Worm (Caenorhabditis elegans) whole organism, late embryonic: Measurements from ENCODE around the gene Y32G9A.2.
A peak's percentile ranks its signal among the peaks of the same experiment; 100 is the strongest.

Experiments
- T23F11.4 ChIP-seq: fragments of 200-800 bp; sonication (Bioruptor generic); optimal IDR thresholded peaks from 2 replicates; lab custom pipeline; 2018; ENCODE audit warnings: mild to moderate bottlenecking, missing genetic modification characterization, missing compliant biosample characterization
- ahr-1 ChIP-seq: sonication (generic microtip); optimal IDR thresholded peaks from 2 replicates; lab custom pipeline; 2016; ENCODE audit warnings: missing genetic modification characterization, missing compliant biosample characterization
- ceh-14 ChIP-seq: sonication (generic microtip); optimal IDR thresholded peaks from 2 replicates; lab custom pipeline; 2016; ENCODE audit warnings: missing genotype, missing genetic modification characterization, missing compliant biosample characterization
- ceh-18 ChIP-seq: sonication (generic microtip); optimal IDR thresholded peaks from 2 replicates; lab custom pipeline; 2016; ENCODE audit warnings: missing genetic modification characterization, missing compliant biosample characterization
- ceh-19 ChIP-seq: fragments of 200-800 bp; sonication (Bioruptor generic); optimal IDR thresholded peaks from 2 replicates; lab custom pipeline; 2018; ENCODE audit warnings: mild to moderate bottlenecking, missing genetic modification characterization, missing compliant biosample characterization
- ceh-2 ChIP-seq: sonication (generic microtip); optimal IDR thresholded peaks from 2 replicates; lab custom pipeline; 2016; ENCODE audit warnings: missing genotype, missing genetic modification characterization, missing compliant biosample characterization
- ceh-22 ChIP-seq: sonication (generic microtip); optimal IDR thresholded peaks from 2 replicates; lab custom pipeline; 2017; ENCODE audit warnings: missing biosample characterization, missing genetic modification characterization
- ceh-30 ChIP-seq: fragments of 150-350 bp; optimal IDR thresholded peaks from 2 replicates; lab custom pipeline; 2014; ENCODE audit warnings: missing biosample characterization, missing genetic modification characterization
- ceh-31 ChIP-seq: sonication (generic microtip); optimal IDR thresholded peaks from 2 replicates; lab custom pipeline; 2016; ENCODE audit warnings: missing genetic modification characterization, missing compliant biosample characterization
- ceh-34 ChIP-seq: sonication (generic microtip); optimal IDR thresholded peaks from 2 replicates; lab custom pipeline; 2016; ENCODE audit warnings: mild to moderate bottlenecking, missing genetic modification characterization, missing compliant biosample characterization
- ceh-45 ChIP-seq: fragments of 200-800 bp; sonication (Bioruptor generic); IDR thresholded peaks from 2 replicates; pipeline ENCODE4 v1.3.6; 2022; ENCODE audit warnings: missing genetic modification reagents, missing genetic modification characterization, missing compliant biosample characterization
- ceh-48 ChIP-seq: sonication (generic microtip); optimal IDR thresholded peaks from 2 replicates; lab custom pipeline; 2016; ENCODE audit warnings: missing genetic modification characterization, inconsistent platforms, missing compliant biosample characterization
- ceh-6 ChIP-seq: fragments of 200-800 bp; sonication (Bioruptor generic); optimal IDR thresholded peaks from 2 replicates; lab custom pipeline; 2018; ENCODE audit warnings: mild to moderate bottlenecking, missing genetic modification characterization, missing compliant biosample characterization
- che-1 ChIP-seq: sonication (generic microtip); optimal IDR thresholded peaks from 2 replicates; lab custom pipeline; 2016; ENCODE audit warnings: mild to moderate bottlenecking, missing genetic modification characterization, missing compliant biosample characterization
- dmd-4 ChIP-seq: sonication (generic microtip); optimal IDR thresholded peaks from 2 replicates; lab custom pipeline; 2016; ENCODE audit warnings: borderline replicate concordance, missing genetic modification characterization, missing compliant biosample characterization
- elt-2 ChIP-seq: sonication (generic microtip); optimal IDR thresholded peaks from 2 replicates; lab custom pipeline; 2016; ENCODE audit warnings: missing genetic modification reagents, missing genetic modification characterization, missing compliant biosample characterization
- ets-4 ChIP-seq: sonication (generic microtip); optimal IDR thresholded peaks from 2 replicates; lab custom pipeline; 2016; ENCODE audit warnings: missing genetic modification characterization, missing compliant biosample characterization
- eyg-1 ChIP-seq: sonication (generic microtip); optimal IDR thresholded peaks from 2 replicates; lab custom pipeline; 2016; ENCODE audit warnings: missing genotype, missing genetic modification characterization, missing compliant biosample characterization
- fkh-6 ChIP-seq: sonication (generic microtip); optimal IDR thresholded peaks from 2 replicates; lab custom pipeline; 2016; ENCODE audit warnings: missing genetic modification characterization, missing compliant biosample characterization
- lim-6 ChIP-seq: sonication (generic microtip); optimal IDR thresholded peaks from 2 replicates; lab custom pipeline; 2016; ENCODE audit warnings: missing genetic modification characterization, missing compliant biosample characterization
- lin-11 ChIP-seq: fragments of 200-800 bp; sonication (Bioruptor generic); optimal IDR thresholded peaks from 2 replicates; lab custom pipeline; 2018; ENCODE audit warnings: mild to moderate bottlenecking, missing genetic modification characterization, missing compliant biosample characterization
- madf-2 ChIP-seq: sonication (generic microtip); optimal IDR thresholded peaks from 2 replicates; lab custom pipeline; 2017; ENCODE audit warnings: missing genetic modification characterization, missing compliant biosample characterization
- mec-3 ChIP-seq: sonication (generic microtip); optimal IDR thresholded peaks from 2 replicates; lab custom pipeline; 2016; ENCODE audit warnings: borderline replicate concordance, missing genetic modification characterization, missing compliant biosample characterization
- nfya-1 ChIP-seq: sonication (generic microtip); optimal IDR thresholded peaks from 2 replicates; lab custom pipeline; 2017; ENCODE audit warnings: missing genetic modification characterization, mild to moderate bottlenecking, missing compliant biosample characterization, antibody characterized with exemption, moderate library complexity
- pag-3 ChIP-seq: sonication (generic microtip); optimal IDR thresholded peaks from 2 replicates; lab custom pipeline; 2016; ENCODE audit warnings: missing compliant biosample characterization, missing genetic modification characterization, borderline replicate concordance
- pax-1 ChIP-seq: fragments of 150-350 bp; optimal IDR thresholded peaks from 2 replicates; lab custom pipeline; 2014; ENCODE audit warnings: missing biosample characterization, missing genetic modification characterization
- pha-4 ChIP-seq: fragments of 150-350 bp; optimal IDR thresholded peaks from 2 replicates; lab custom pipeline; 2018; ENCODE audit warnings: missing biosample characterization, missing genetic modification reagents, missing genetic modification characterization
- pros-1 ChIP-seq: fragments of 150-350 bp; optimal IDR thresholded peaks from 2 replicates; lab custom pipeline; 2014; ENCODE audit warnings: missing biosample characterization, missing genetic modification reagents, missing genetic modification characterization
- rnt-1 ChIP-seq: sonication (generic microtip); optimal IDR thresholded peaks from 2 replicates; lab custom pipeline; 2016; ENCODE audit warnings: missing genetic modification characterization, missing compliant biosample characterization
- sdc-2 ChIP-seq: sonication (generic microtip); optimal IDR thresholded peaks from 2 replicates; lab custom pipeline; 2016; ENCODE audit warnings: missing genotype, missing genetic modification characterization, missing compliant biosample characterization
- sox-2 ChIP-seq: fragments of 200-800 bp; sonication (Bioruptor generic); IDR thresholded peaks from 2 replicates; pipeline ENCODE4 v1.3.6; 2022; ENCODE audit warnings: missing genetic modification reagents, missing genetic modification characterization, missing compliant biosample characterization
- sox-4 ChIP-seq: sonication (generic microtip); optimal IDR thresholded peaks from 2 replicates; lab custom pipeline; 2017; ENCODE audit warnings: mild to moderate bottlenecking, missing genetic modification characterization, inconsistent platforms, missing compliant biosample characterization
- syd-9 ChIP-seq: sonication (generic microtip); optimal IDR thresholded peaks from 2 replicates; lab custom pipeline; 2016; ENCODE audit warnings: mild to moderate bottlenecking, missing genetic modification characterization, moderate library complexity, missing compliant biosample characterization
- tbx-2 ChIP-seq: sonication (generic microtip); optimal IDR thresholded peaks from 2 replicates; lab custom pipeline; 2016; ENCODE audit warnings: missing genetic modification characterization, missing compliant biosample characterization
- tbx-7 ChIP-seq: sonication (generic microtip); optimal IDR thresholded peaks from 2 replicates; lab custom pipeline; 2016; ENCODE audit warnings: missing genotype, missing genetic modification characterization, missing compliant biosample characterization
- unc-3 ChIP-seq, 2 experiments: fragments of 200-800 bp in 1 of 2; sonication (Bioruptor generic) in 1 of 2; sonication (generic microtip) in 1 of 2; conservative IDR thresholded peaks in 1 of 2; optimal IDR thresholded peaks in 1 of 2; 2 replicates each; pipeline versions ENCODE4 v1.3.6 to Lab custom; 2016 to 2022; ENCODE audit warnings: missing compliant biosample characterization in 2 of 2, missing genetic modification characterization in 2 of 2, missing genetic modification reagents in 1 of 2
- unc-42 ChIP-seq: sonication (generic microtip); optimal IDR thresholded peaks from 2 replicates; lab custom pipeline; 2016; ENCODE audit warnings: missing genotype, missing genetic modification characterization, missing compliant biosample characterization
- zip-5 ChIP-seq: sonication (generic microtip); optimal IDR thresholded peaks from 2 replicates; lab custom pipeline; 2016; ENCODE audit warnings: missing genetic modification characterization, missing compliant biosample characterization

Y32G9A.2 gene

DNA sequence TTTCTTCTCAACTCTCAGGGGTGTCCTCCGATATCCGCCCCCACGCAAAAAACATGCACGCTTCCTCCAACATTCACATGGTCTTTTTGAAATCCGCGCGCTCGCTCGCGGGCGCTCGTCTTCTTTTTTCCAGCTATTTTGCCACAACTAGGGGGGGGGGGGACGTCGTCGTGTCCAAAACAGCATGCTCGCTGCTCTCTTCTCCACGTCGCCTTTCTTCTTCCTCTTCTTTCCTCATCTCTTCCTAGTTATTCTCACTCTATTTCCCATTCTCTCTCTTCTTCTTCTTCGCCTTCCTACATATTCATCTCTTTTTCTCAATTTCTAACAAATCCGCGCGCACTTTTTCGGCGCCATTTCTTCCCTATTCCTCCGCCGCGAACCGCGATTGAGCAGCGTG is 25.2 kb downstream of the Y32G9A.2 start:
- TF ChIP-seq ceh-22 (tag; lab: Kevin White, UChicago) (no peak), ceh-31 (tag; lab: Kevin White, UChicago) (peak; percentile 56), dmd-4 (peak; percentile 3), ceh-18 (tag; lab: Kevin White, UChicago) (peak; percentile 26), tbx-2 (peak; percentile 23), ceh-19 (GFP tag; lab: Kevin White, UChicago) (no peak), T23F11.4 (GFP tag; lab: Kevin White, UChicago) (no peak), ceh-14 (tag; lab: Kevin White, UChicago) (peak; percentile 32), pag-3 (tag; lab: Kevin White, UChicago) (no peak), unc-42 (tag; lab: Kevin White, UChicago) (peak; percentile 68), mec-3 (tag; lab: Kevin White, UChicago) (no peak)

ce11 chrV:1945875-1946274 is 27.6 kb downstream of the Y32G9A.2 start:
- TF ChIP-seq nfya-1 (no peak), eyg-1 (no peak), pag-3 (tag; lab: Kevin White, UChicago) (no peak), ceh-45 (GFP tag; lab: Robert Waterston, UW) (no peak), pha-4 (tag; lab: Kevin White, UChicago) (no peak), ceh-48 (tag; lab: Kevin White, UChicago) (no peak), lim-6 (no peak)

DNA sequence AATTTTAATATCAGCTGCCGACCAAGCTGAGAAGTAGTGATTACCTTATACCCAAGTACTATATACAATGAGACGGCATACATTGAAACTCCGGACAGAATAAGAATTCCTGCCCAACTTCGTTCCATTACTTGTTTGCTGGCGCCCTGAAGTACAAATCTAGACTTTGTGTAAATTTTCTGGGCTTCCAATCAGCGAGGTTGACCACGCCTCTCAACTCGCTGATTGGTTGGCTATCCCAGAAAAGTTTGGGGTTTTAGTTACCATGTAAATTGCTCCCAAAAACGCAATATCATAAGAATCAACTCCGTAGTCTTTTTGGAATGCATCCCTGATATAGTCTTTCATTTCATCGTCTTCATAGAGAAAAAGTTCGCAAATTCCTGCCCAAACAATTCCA is 36.9 kb downstream of the Y32G9A.2 start:
- TF ChIP-seq fkh-6: no peak
- peak; percentile 80 for TF ChIP-seq nfya-1
- no peak for TF ChIP-seq ceh-2 (tag; lab: Kevin White, UChicago)
- TF ChIP-seq ceh-6 (GFP tag; lab: Kevin White, UChicago): no peak
- TF ChIP-seq sox-4 (tag; lab: Kevin White, UChicago): no peak
- no peak for TF ChIP-seq zip-5
- TF ChIP-seq, all 69 proteins: peak for 1

- no peak for TF ChIP-seq tbx-7 (tag; lab: Kevin White, UChicago)
- no peak for TF ChIP-seq pros-1 (tag; lab: Kevin White, UChicago)
- no peak for TF ChIP-seq ahr-1 (tag; lab: Kevin White, UChicago)
- TF ChIP-seq ceh-19 (GFP tag; lab: Kevin White, UChicago): no peak
- TF ChIP-seq pha-4 (tag; lab: Kevin White, UChicago): no peak
- TF ChIP-seq dmd-4: no peak
These were observed 38.8 kb downstream of the Y32G9A.2 start, which contains the start of gene fipr-25 for ce11 chrV:1957110-1957509. fipr-25 (plus strand) TSS chrV:1957410.

DNA sequence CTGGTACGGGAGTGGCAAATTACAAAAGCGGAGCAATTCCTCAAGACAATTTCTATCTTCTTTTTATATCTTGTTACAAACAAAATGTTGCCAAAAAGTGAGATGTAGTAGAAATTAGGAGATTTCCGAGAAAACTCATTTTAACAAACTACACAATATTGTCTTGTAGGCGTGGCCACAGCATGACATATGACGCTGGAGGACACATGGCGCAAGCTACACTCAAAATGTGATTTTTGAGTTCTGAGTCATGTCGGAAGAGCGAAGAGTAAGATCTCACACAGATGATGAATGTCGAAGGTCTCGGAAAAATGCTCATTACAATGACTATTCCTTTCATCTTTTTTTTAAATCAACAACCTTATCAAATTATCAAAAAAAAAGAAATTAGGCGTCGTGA is 43.1 kb downstream of the Y32G9A.2 start, which contains the start of gene Y40B10B.1:
Gene Y40B10B.1 (minus strand): TSS at position 101 of the 400 bp plus-strand sequence.
- TF ChIP-seq T23F11.4 (GFP tag; lab: Kevin White, UChicago): no peak
- no peak for TF ChIP-seq unc-3 (GFP tag; conservative IDR thresholded peaks at IDR 0.05; lab: Robert Waterston, UW)
- no peak for TF ChIP-seq unc-3 (tag; optimal IDR thresholded peaks at IDR 0.05; lab: Kevin White, UChicago)
- no peak for TF ChIP-seq pros-1 (tag; lab: Kevin White, UChicago)
- TF ChIP-seq lin-11: no peak
- TF ChIP-seq sox-2: no peak
- TF ChIP-seq pag-3 (tag; lab: Kevin White, UChicago): no peak
- TF ChIP-seq sdc-2: no peak

DNA sequence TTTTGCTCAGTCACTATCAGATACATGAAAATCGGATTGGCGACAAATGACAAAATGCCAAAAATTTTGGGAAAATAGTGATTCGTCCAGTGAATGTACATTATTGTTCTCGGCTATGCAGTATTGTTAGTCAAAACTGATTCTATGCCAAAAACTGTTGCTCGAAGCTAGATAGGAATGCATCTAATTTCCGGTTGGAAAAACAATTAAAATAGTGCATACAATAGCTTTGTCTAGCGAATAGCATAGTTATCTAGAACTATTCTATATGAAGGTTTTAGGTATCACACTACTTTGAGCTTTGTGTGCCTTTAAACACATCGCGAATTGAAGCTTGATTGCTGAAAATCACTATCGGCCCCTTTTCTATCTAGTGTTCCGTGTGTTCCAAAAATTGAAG is 46.5 kb downstream of the Y32G9A.2 start, which contains the start of gene srj-15:
Gene srj-15 (minus strand): TSS at position 101 of the 400 bp plus-strand sequence.
- TF ChIP-seq sox-4 (tag; lab: Kevin White, UChicago) (no peak), rnt-1 (tag; lab: Kevin White, UChicago) (no peak), ets-4 (tag; lab: Kevin White, UChicago) (no peak), ceh-22 (tag; lab: Kevin White, UChicago) (no peak), eyg-1 (no peak), pros-1 (tag; lab: Kevin White, UChicago) (no peak), elt-2 (tag; lab: Kevin White, UChicago) (no peak), tbx-7 (tag; lab: Kevin White, UChicago) (no peak), ceh-45 (GFP tag; lab: Robert Waterston, UW) (no peak), che-1 (no peak), syd-9 (no peak), mec-3 (tag; lab: Kevin White, UChicago) (no peak), ceh-30 (tag; lab: Kevin White, UChicago) (no peak), madf-2 (no peak), ceh-34 (tag; lab: Kevin White, UChicago) (no peak), pax-1 (tag; lab: Kevin White, UChicago) (no peak)
